Fruit fly (Drosophila melanogaster): ENCODE measurements around the gene shtd.

The shtd gene

DNA sequence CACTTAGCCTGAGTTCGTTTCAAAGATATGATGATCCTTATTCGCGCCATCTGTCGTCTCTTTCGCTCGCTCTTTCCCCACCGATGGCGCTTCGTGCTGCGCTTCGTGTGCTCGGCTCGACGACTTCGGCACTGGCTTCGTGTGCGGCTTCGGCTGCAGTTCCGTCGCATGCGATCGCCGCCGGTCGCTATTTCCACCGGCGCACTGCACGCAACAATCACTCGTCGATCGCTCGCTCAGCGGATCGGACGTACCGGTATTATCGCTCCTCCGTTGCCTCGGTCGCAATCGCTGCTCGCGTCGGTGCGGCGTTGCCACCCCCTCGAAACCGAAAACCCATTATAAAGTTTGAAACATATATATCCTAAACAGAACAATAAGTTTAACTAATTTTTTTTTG lies 36.5 kb upstream of the shtd start (continued):
- TF ChIP-seq CG10274 (GFP tag; optimal IDR thresholded peaks at IDR 0.05) = no peak
- TF ChIP-seq CG8089 (GFP tag; optimal IDR thresholded peaks at IDR 0.05) = peak; percentile 19
- TF ChIP-seq Taf1 (GFP tag; IDR thresholded peaks at IDR 0.05) = no peak
- no peak for TF ChIP-seq toy (GFP tag; IDR thresholded peaks at IDR 0.05)
- TF ChIP-seq gcm2 (GFP tag; optimal IDR thresholded peaks at IDR 0.05) = no peak
- no peak for TF ChIP-seq Dbx (GFP tag; IDR thresholded peaks at IDR 0.05)
- TF ChIP-seq HLH3B (GFP tag; IDR thresholded peaks at IDR 0.05) = no peak
- TF ChIP-seq CG18476 (GFP tag; optimal IDR thresholded peaks at IDR 0.05) = no peak
- TF ChIP-seq NC2β (GFP tag; optimal IDR thresholded peaks at IDR 0.05) = peak; percentile 29
- peak; percentile 86 for TF ChIP-seq Jarid2 (GFP tag; optimal IDR thresholded peaks at IDR 0.05)
- no peak for TF ChIP-seq CG18764 (GFP tag; optimal IDR thresholded peaks at IDR 0.05)
- no peak for TF ChIP-seq lmd (GFP tag; IDR thresholded peaks at IDR 0.05)
- peak; percentile 16 for TF ChIP-seq Sry-δ (GFP tag; optimal IDR thresholded peaks at IDR 0.05)
- no peak for TF ChIP-seq phol (tag; optimal IDR thresholded peaks at IDR 0.05)
- no peak for TF ChIP-seq CG31224 (GFP tag; IDR thresholded peaks at IDR 0.05)
- no peak for TF ChIP-seq CG7928 (GFP tag; optimal IDR thresholded peaks at IDR 0.05)
- peak; percentile 30; the same call in 1 of the 2 replicates for TF ChIP-seq crol (GFP tag; IDR thresholded peaks at IDR 0.05)
- no peak for TF ChIP-seq H2.0 (GFP tag; IDR thresholded peaks at IDR 0.05)
- TF ChIP-seq CG7357 (GFP tag; IDR thresholded peaks at IDR 0.05) = 0 out of 3 replicates have a peak, but pooled peaks have one; percentile 17
- TF ChIP-seq CG16815 (GFP tag; optimal IDR thresholded peaks at IDR 0.05) = no peak
- no peak for TF ChIP-seq fu2 (GFP tag; optimal IDR thresholded peaks at IDR 0.05)
- no peak for TF ChIP-seq corto (GFP tag; optimal IDR thresholded peaks at IDR 0.05)
- no peak for TF ChIP-seq Trl (optimal IDR thresholded peaks at IDR 0.05)
- TF ChIP-seq Trl (GFP tag; optimal IDR thresholded peaks at IDR 0.05) = peak; percentile 21
- no peak for TF ChIP-seq CG13287 (GFP tag; IDR thresholded peaks at IDR 0.05; ENCODE audit: partially characterized antibody)
- TF ChIP-seq Nf-YA (GFP tag; IDR thresholded peaks at IDR 0.05) = 0 out of 2 replicates have a peak, but pooled peaks have one; percentile 28
- TF ChIP-seq kah (GFP tag; optimal IDR thresholded peaks at IDR 0.05) = peak; percentile 6
- no peak for TF ChIP-seq CG2678 (tag; optimal IDR thresholded peaks at IDR 0.05)
- TF ChIP-seq Myb (GFP tag; optimal IDR thresholded peaks at IDR 0.05) = no peak
- peak; percentile 9 for TF ChIP-seq Dad (GFP tag; optimal IDR thresholded peaks at IDR 0.05)
- TF ChIP-seq NC2α (GFP tag; optimal IDR thresholded peaks at IDR 0.05) = peak; percentile 9
- TF ChIP-seq dpn (GFP tag; optimal IDR thresholded peaks at IDR 0.05) = no peak
- peak; percentile 35 for TF ChIP-seq Ets97D (GFP tag; optimal IDR thresholded peaks at IDR 0.05)
- no peak for TF ChIP-seq so (GFP tag; IDR thresholded peaks at IDR 0.05)
- TF ChIP-seq Xrp1 (GFP tag; IDR thresholded peaks at IDR 0.05) = peak; percentile 45; the same call in 1 of the 2 replicates
- peak; percentile 0 for TF ChIP-seq tin (GFP tag; optimal IDR thresholded peaks at IDR 0.05)
- TF ChIP-seq pb (GFP tag; optimal IDR thresholded peaks at IDR 0.05) = peak; percentile 12
- no peak for TF ChIP-seq wdn (GFP tag; IDR thresholded peaks at IDR 0.05)
- TF ChIP-seq inv (GFP tag; IDR thresholded peaks at IDR 0.05; ENCODE audit: partially characterized antibody) = no peak
- no peak for TF ChIP-seq ash1 (GFP tag; optimal IDR thresholded peaks at IDR 0.05)
- TF ChIP-seq CG10267 (tag; optimal IDR thresholded peaks at IDR 0.05) = no peak
- TF ChIP-seq MESR4 (GFP tag; optimal IDR thresholded peaks at IDR 0.05) = peak; percentile 14
- no peak for TF ChIP-seq Rx (GFP tag; IDR thresholded peaks at IDR 0.05)
- no peak for TF ChIP-seq Atf-2 (GFP tag; optimal IDR thresholded peaks at IDR 0.05)
- TF ChIP-seq CG14050 (GFP tag; IDR thresholded peaks at IDR 0.05) = no peak
- TF ChIP-seq CG6765 (GFP tag; optimal IDR thresholded peaks at IDR 0.05) = no peak
- no peak for TF ChIP-seq yki (optimal IDR thresholded peaks at IDR 0.05)
- no peak for TF ChIP-seq croc (GFP tag; conservative IDR thresholded peaks at IDR 0.05)
- no peak for TF ChIP-seq odd (GFP tag; optimal IDR thresholded peaks at IDR 0.05)
- no peak for TF ChIP-seq Fer2 (tag; optimal IDR thresholded peaks at IDR 0.05)
- no peak for TF ChIP-seq pnt (GFP tag; optimal IDR thresholded peaks at IDR 0.05)
- TF ChIP-seq dan (GFP tag; IDR thresholded peaks at IDR 0.05) = no peak
- TF ChIP-seq Drgx (GFP tag; IDR thresholded peaks at IDR 0.05) = no peak
- no peak for TF ChIP-seq CG8281 (tag; optimal IDR thresholded peaks at IDR 0.05)

Measured in whole organism, embryonic.